Fruit fly (Drosophila melanogaster) whole organism, prepupa: ENCODE results near the gene pasi2.

ENCODE experiments used
- CG10631 ChIP-seq: fragments of 200-800 bp; sonication (Bioruptor generic); optimal IDR thresholded peaks from 2 replicates; lab custom pipeline; 2016; ENCODE audit warnings: missing biosample characterization, missing genetic modification characterization
- CG6792 ChIP-seq: fragments of 200-800 bp; sonication (Bioruptor generic); optimal IDR thresholded peaks from 3 replicates; lab custom pipeline; 2016; ENCODE audit warnings: missing biosample characterization, missing genetic modification characterization
- CG8119 ChIP-seq: fragments of 200-800 bp; sonication (Bioruptor generic); IDR thresholded peaks from 3 replicates; pipeline ENCODE4 v1.3.6; 2022; ENCODE audit warnings: missing biosample characterization, missing genetic modification characterization
- Sox15 ChIP-seq: fragments of 200-800 bp; sonication (Bioruptor generic); optimal IDR thresholded peaks from 3 replicates; lab custom pipeline; 2016; ENCODE audit warnings: missing biosample characterization, missing genetic modification characterization

DNA sequence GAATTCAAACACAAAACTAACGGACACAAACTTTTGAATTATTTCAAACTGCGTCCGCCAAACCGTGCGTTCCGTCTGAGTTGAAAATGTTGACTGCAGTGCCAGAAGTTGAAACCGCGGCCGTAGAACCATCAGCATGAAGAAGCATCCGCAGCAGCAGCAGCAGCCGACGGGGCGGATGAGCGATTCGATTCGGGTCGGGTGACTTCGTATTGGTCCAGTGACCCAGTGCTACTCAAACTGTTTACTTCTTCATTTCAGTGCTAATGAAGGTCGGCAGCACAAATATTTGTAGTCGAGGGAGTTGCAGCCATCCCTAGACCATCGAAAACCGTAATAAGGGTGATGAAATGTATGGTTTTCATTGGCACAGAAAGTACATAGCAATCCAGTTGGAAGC lies 6.6 kb upstream of the pasi2 start, which contains the start of gene CG8861:
- no peak for TF ChIP-seq CG8119 (GFP tag; lab: Robert Waterston, UW)
- TF ChIP-seq CG10631 (GFP tag; lab: Kevin White, UChicago): no peak
- TF ChIP-seq Sox15 (GFP tag; lab: Kevin White, UChicago): no peak
- no peak for TF ChIP-seq CG6792 (GFP tag; lab: Kevin White, UChicago)
